Fruit fly (Drosophila melanogaster) whole organism, wandering third instar larva: ENCODE measurements around the gene CG2082.

Experiments used
- CG32264 ChIP-seq: fragments of 200-800 bp; sonication (Bioruptor generic); optimal IDR thresholded peaks from 2 replicates; lab custom pipeline; 2016; ENCODE audit warnings: missing biosample characterization, missing genetic modification characterization
- CG9705 ChIP-seq: fragments of 200-800 bp; sonication (Bioruptor generic); optimal IDR thresholded peaks from 2 replicates; lab custom pipeline; 2018; ENCODE audit warnings: missing biosample characterization, mild to moderate bottlenecking, missing genetic modification characterization
- CrebA ChIP-seq: fragments of 200-800 bp; sonication (Bioruptor generic); optimal IDR thresholded peaks from 2 replicates; lab custom pipeline; 2016; ENCODE audit warnings: missing biosample characterization, mild to moderate bottlenecking, missing genetic modification characterization, borderline replicate concordance
- Dfd ChIP-seq: fragments of >200 bp; optimal IDR thresholded peaks from 2 replicates; lab custom pipeline; 2017; ENCODE audit warnings: missing biosample characterization, missing genetic modification characterization
- Dif ChIP-seq: fragments of 200-275, 200-300 bp; sonication (Bioruptor generic); optimal IDR thresholded peaks from 2 replicates; lab custom pipeline; 2018; ENCODE audit warnings: missing biosample characterization, missing genetic modification characterization; ENCODE audit not compliant: partially characterized antibody
- GATAd ChIP-seq: sonication (Bioruptor generic); optimal IDR thresholded peaks from 2 replicates; lab custom pipeline; 2016; ENCODE audit warnings: missing biosample characterization, missing genetic modification characterization
- HLH106 ChIP-seq: fragments of 200-800 bp; optimal IDR thresholded peaks from 3 replicates; lab custom pipeline; 2019; ENCODE audit warnings: missing biosample characterization, mild to moderate bottlenecking, missing genetic modification characterization, moderate library complexity
- Hnf4 ChIP-seq: fragments of 200-800 bp; sonication (Bioruptor generic); optimal IDR thresholded peaks from 2 replicates; lab custom pipeline; 2016; ENCODE audit warnings: missing biosample characterization, mild to moderate bottlenecking, missing genetic modification characterization
- Hr78 ChIP-seq: fragments of >200 bp; optimal IDR thresholded peaks from 2 replicates; lab custom pipeline; 2017; ENCODE audit warnings: missing biosample characterization, missing genetic modification characterization
- Hr83 ChIP-seq: fragments of 200-300 bp; sonication (Bioruptor generic); optimal IDR thresholded peaks from 2 replicates; lab custom pipeline; 2016; ENCODE audit warnings: missing biosample characterization, mild to moderate bottlenecking, missing genetic modification characterization, moderate library complexity; ENCODE audit not compliant: poor library complexity, severe bottlenecking
- Jra ChIP-seq: sonication (Bioruptor generic); optimal IDR thresholded peaks from 2 replicates; lab custom pipeline; 2016; ENCODE audit warnings: missing biosample characterization, missing genetic modification characterization
- Myc ChIP-seq: fragments of >200 bp; optimal IDR thresholded peaks from 2 replicates; lab custom pipeline; 2017
- N ChIP-seq: fragments of >200 bp; optimal IDR thresholded peaks from 2 replicates; lab custom pipeline; 2018; ENCODE audit warnings: missing biosample characterization, missing external identifiers, missing genetic modification characterization
- OdsH ChIP-seq: fragments of 200-800 bp; sonication (Bioruptor generic); optimal IDR thresholded peaks from 2 replicates; lab custom pipeline; 2016; ENCODE audit warnings: missing biosample characterization, mild to moderate bottlenecking, missing genetic modification characterization
- Rel ChIP-seq, 2 experiments: fragments of 200-800 bp; sonication (Bioruptor generic) in 1 of 2; optimal IDR thresholded peaks; 2 replicates in 1 of 2; 3 replicates in 1 of 2; lab custom pipeline; 2016 to 2019; ENCODE audit warnings: mild to moderate bottlenecking in 2 of 2, missing biosample characterization in 2 of 2, missing genetic modification characterization in 2 of 2, moderate library complexity in 1 of 2
- Sp1 ChIP-seq: fragments of 200-800 bp; sonication (Bioruptor generic); optimal IDR thresholded peaks from 3 replicates; lab custom pipeline; 2019; ENCODE audit warnings: missing biosample characterization, mild to moderate bottlenecking, missing genetic modification characterization, moderate library complexity
- Vsx2 ChIP-seq: fragments of 200-300, 225-300 bp; sonication (Bioruptor generic); optimal IDR thresholded peaks from 2 replicates; lab custom pipeline; 2018; ENCODE audit warnings: missing biosample characterization, missing genetic modification characterization; ENCODE audit not compliant: partially characterized antibody
- br ChIP-seq: fragments of 200-800 bp; sonication (Bioruptor generic); optimal IDR thresholded peaks from 2 replicates; lab custom pipeline; 2016; ENCODE audit warnings: missing biosample characterization, missing genetic modification characterization
- brk ChIP-seq: fragments of 200-800 bp; sonication (Bioruptor generic); optimal IDR thresholded peaks from 2 replicates; lab custom pipeline; 2016; ENCODE audit warnings: missing biosample characterization, mild to moderate bottlenecking, missing genetic modification characterization
- dl ChIP-seq, 2 experiments: fragments of 175-275, 200-275 bp in 1 of 2; fragments of 200-275 bp in 1 of 2; sonication (Bioruptor generic); optimal IDR thresholded peaks; lab custom pipeline; 2018; ENCODE audit warnings: mild to moderate bottlenecking in 2 of 2, missing biosample characterization in 2 of 2, missing genetic modification characterization in 2 of 2, moderate library complexity in 2 of 2; ENCODE audit not compliant: partially characterized antibody in 2 of 2, insufficient read depth in 1 of 2
- dmrt93B ChIP-seq: fragments of 200-800 bp; sonication (Bioruptor generic); optimal IDR thresholded peaks from 2 replicates; lab custom pipeline; 2018; ENCODE audit warnings: missing biosample characterization, mild to moderate bottlenecking, missing genetic modification characterization
- dsf ChIP-seq: sonication (Bioruptor generic); optimal IDR thresholded peaks from 2 replicates; lab custom pipeline; 2016; ENCODE audit warnings: missing biosample characterization, missing genetic modification characterization, borderline replicate concordance
- ey ChIP-seq: fragments of 200-800 bp; sonication (Bioruptor generic); optimal IDR thresholded peaks from 2 replicates; lab custom pipeline; 2016; ENCODE audit warnings: missing biosample characterization, missing genetic modification characterization
- foxo ChIP-seq, 2 experiments: fragments of 200-800 bp; sonication (Bioruptor generic); optimal IDR thresholded peaks; 2 replicates in 1 of 2; 3 replicates in 1 of 2; lab custom pipeline; 2016 to 2017; ENCODE audit warnings: missing biosample characterization in 2 of 2, missing genetic modification characterization in 2 of 2
- fru ChIP-seq: fragments of 200-800 bp; sonication (Bioruptor generic); optimal IDR thresholded peaks from 3 replicates; lab custom pipeline; 2016; ENCODE audit warnings: missing biosample characterization, mild to moderate bottlenecking, missing genetic modification characterization
- h ChIP-seq: fragments of 200-800 bp; sonication (Bioruptor generic); optimal IDR thresholded peaks from 3 replicates; lab custom pipeline; 2016; ENCODE audit warnings: missing biosample characterization, mild to moderate bottlenecking, missing genetic modification characterization
- jim ChIP-seq: fragments of 175-275, 200-325 bp; sonication (Bioruptor generic); optimal IDR thresholded peaks from 2 replicates; lab custom pipeline; 2016; ENCODE audit warnings: missing biosample characterization, mild to moderate bottlenecking, missing genetic modification characterization
- lola ChIP-seq: fragments of >200 bp; optimal IDR thresholded peaks from 2 replicates; lab custom pipeline; 2017; ENCODE audit warnings: missing biosample characterization, missing genetic modification characterization
- pan ChIP-seq: fragments of >200 bp; optimal IDR thresholded peaks from 2 replicates; lab custom pipeline; 2017
- psq ChIP-seq: fragments of 200-800 bp; sonication (Bioruptor generic); optimal IDR thresholded peaks from 3 replicates; lab custom pipeline; 2017; ENCODE audit warnings: missing biosample characterization, mild to moderate bottlenecking, missing genetic modification characterization, moderate library complexity
- rgr ChIP-seq: fragments of 200-800 bp; sonication (Bioruptor generic); optimal IDR thresholded peaks from 3 replicates; lab custom pipeline; 2016; ENCODE audit warnings: missing biosample characterization, mild to moderate bottlenecking, missing genetic modification characterization
- sage ChIP-seq: fragments of 200-800 bp; sonication (Bioruptor generic); optimal IDR thresholded peaks from 2 replicates; lab custom pipeline; 2016; ENCODE audit warnings: missing biosample characterization, mild to moderate bottlenecking, missing genetic modification characterization
- sv ChIP-seq: fragments of 200-800 bp; sonication (Bioruptor generic); optimal IDR thresholded peaks from 3 replicates; lab custom pipeline; 2016; ENCODE audit warnings: missing biosample characterization, missing genetic modification characterization
- tai ChIP-seq: sonication (Bioruptor generic); optimal IDR thresholded peaks from 2 replicates; lab custom pipeline; 2016; ENCODE audit warnings: missing biosample characterization, missing genetic modification characterization
- usp ChIP-seq: fragments of >200 bp; optimal IDR thresholded peaks from 2 replicates; lab custom pipeline; 2017; ENCODE audit warnings: missing biosample characterization, missing genetic modification characterization
- woc ChIP-seq: sonication (Bioruptor generic); optimal IDR thresholded peaks from 2 replicates; lab custom pipeline; 2016; ENCODE audit warnings: missing biosample characterization, mild to moderate bottlenecking, missing genetic modification characterization

The CG2082 gene

DNA sequence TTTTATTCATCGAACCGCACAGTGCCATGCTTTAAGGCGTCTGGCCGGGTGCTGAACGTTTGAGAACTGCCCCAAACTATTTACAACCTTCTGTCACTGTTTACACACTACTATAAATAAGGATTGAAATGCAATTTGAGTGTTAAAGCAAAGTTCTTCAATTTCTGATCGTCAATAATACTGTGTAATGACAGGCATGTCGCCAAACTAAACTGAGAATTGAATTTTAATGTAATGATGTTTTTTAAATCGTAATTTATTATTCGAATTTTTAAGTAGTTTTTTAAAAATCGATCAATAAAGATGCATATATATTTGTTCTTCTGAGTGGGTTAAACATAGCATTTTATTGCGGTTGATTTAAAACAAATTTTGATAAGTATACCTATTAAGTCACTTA is at the start of gene CG2082:
TSS of gene CG2082 (minus strand) at position 101 of the 400 bp plus-strand sequence.
- TF ChIP-seq rgr (no peak), h (no peak), CrebA (GFP tag; lab: Kevin White, UChicago) (no peak), Hnf4 (GFP tag; lab: Kevin White, UChicago) (no peak), psq (GFP tag; lab: Kevin White, UChicago) (no peak), Vsx2 (GFP tag; lab: Kevin White, UChicago) (no peak), Sp1 (GFP tag; lab: Kevin White, UChicago) (no peak), tai (GFP tag; lab: Kevin White, UChicago) (no peak), dsf (GFP tag; lab: Kevin White, UChicago) (no peak), sv (GFP tag; lab: Kevin White, UChicago) (no peak), dl (GFP tag; optimal IDR thresholded peaks at IDR 0.05; lab: Kevin White, UChicago; ENCODE audit: insufficient read depth in 1 of 2, partially characterized antibody in 2 of 2) (no peak), Jra (GFP tag; lab: Kevin White, UChicago) (no peak), brk (GFP tag; lab: Kevin White, UChicago) (no peak)

DNA sequence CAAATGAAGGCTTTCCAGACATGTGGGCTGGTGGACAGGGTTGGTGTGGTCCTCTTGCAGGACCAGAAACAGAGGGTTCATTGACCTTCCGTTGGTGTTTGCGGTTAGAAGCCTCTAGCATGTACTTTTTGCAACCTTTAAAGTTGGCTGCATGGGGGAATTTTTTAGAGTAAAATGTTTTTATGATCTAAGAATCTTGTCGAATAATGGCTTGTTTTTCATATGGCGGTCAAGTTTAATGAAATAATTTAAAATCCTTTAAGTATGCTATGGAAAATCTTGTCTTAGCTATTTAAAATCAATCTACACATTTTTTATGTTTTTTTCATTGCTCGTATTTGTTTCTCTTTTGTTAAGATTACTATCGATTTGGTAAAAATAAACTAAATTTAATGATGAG is 48.9 kb upstream of the CG2082 start, which contains the start of gene glob3:
TSS of gene glob3 (plus strand) at position 301 of the 400 bp plus-strand sequence.
- TF ChIP-seq dl (GFP tag; optimal IDR thresholded peaks at IDR 0.05; lab: Kevin White, UChicago; ENCODE audit: insufficient read depth in 1 of 2, partially characterized antibody in 2 of 2) = no peak
- TF ChIP-seq sv (GFP tag; lab: Kevin White, UChicago) = no peak
- TF ChIP-seq foxo (GFP tag; optimal IDR thresholded peaks at IDR 0.05; lab: Kevin White, UChicago) = no peak
- TF ChIP-seq lola (GFP tag; lab: Kevin White, UChicago) = no peak
- no peak for TF ChIP-seq pan (lab: Kevin White, UChicago)
- no peak for TF ChIP-seq GATAd (GFP tag; lab: Kevin White, UChicago)
- TF ChIP-seq sage (GFP tag; lab: Kevin White, UChicago) = no peak
- no peak for TF ChIP-seq dsf (GFP tag; lab: Kevin White, UChicago)
- no peak for TF ChIP-seq jim
- TF ChIP-seq brk (GFP tag; lab: Kevin White, UChicago) = no peak
- no peak for TF ChIP-seq Dif (GFP tag; lab: Kevin White, UChicago)
- TF ChIP-seq OdsH = no peak

DNA sequence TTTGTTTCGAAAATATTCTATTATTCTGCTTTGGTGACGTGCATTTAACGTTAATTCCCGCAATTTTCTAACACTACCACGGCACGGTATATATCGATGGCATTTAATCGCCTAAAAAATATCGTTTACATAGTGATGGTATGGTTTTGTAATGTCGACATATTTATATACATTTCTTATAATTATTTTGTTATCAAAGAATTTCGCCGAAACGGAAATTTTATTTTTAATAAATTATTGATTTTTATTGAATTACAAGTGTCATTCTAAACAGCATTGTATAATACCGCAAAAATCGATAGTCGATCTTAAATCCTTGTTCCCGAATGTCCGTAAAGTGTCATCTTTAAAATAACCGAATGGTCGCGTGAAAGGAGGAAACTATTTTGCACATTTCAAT is 43.6 kb upstream of the CG2082 start, which contains the start of the genes Sec20 and dgrn:
TSS of gene Sec20 (minus strand) at position 77 of the 400 bp plus-strand sequence.
TSS of gene dgrn (plus strand) at position 160 of the 400 bp plus-strand sequence.
- TF ChIP-seq dmrt93B (GFP tag; lab: Kevin White, UChicago) = peak; percentile 45
- TF ChIP-seq Hr83 (GFP tag; lab: Kevin White, UChicago) = peak; percentile 27
- peak; percentile 68 for TF ChIP-seq sv (GFP tag; lab: Kevin White, UChicago)
- peak; percentile 50 for TF ChIP-seq ey
- no peak for TF ChIP-seq N (GFP tag; lab: Kevin White, UChicago)
- TF ChIP-seq Myc (lab: Kevin White, UChicago) = peak; percentile 33
- TF ChIP-seq woc (GFP tag; lab: Kevin White, UChicago) = peak; percentile 76
- TF ChIP-seq rgr = peak; percentile 82
- TF ChIP-seq Vsx2 (GFP tag; lab: Kevin White, UChicago) = no peak
- no peak for TF ChIP-seq Dfd (GFP tag; lab: Kevin White, UChicago)
- TF ChIP-seq br (GFP tag; lab: Kevin White, UChicago) = peak; percentile 70
- TF ChIP-seq CG32264 (GFP tag; lab: Kevin White, UChicago) = peak; percentile 21
- TF ChIP-seq Sp1 (GFP tag; lab: Kevin White, UChicago) = peak; percentile 70
- TF ChIP-seq Dif (GFP tag; lab: Kevin White, UChicago) = no peak
- TF ChIP-seq fru (GFP tag; lab: Kevin White, UChicago) = peak; percentile 67
- TF ChIP-seq Jra (GFP tag; lab: Kevin White, UChicago) = peak; percentile 86
- TF ChIP-seq CG9705 = peak; percentile 48
- peak; percentile 88 for TF ChIP-seq Hnf4 (GFP tag; lab: Kevin White, UChicago)
- TF ChIP-seq pan (lab: Kevin White, UChicago) = no peak
- TF ChIP-seq h = peak; percentile 83
- TF ChIP-seq CrebA (GFP tag; lab: Kevin White, UChicago) = peak; percentile 46
- peak; percentile 58 for TF ChIP-seq dsf (GFP tag; lab: Kevin White, UChicago)
- TF ChIP-seq Hr78 (GFP tag; lab: Kevin White, UChicago) = no peak
- no peak for TF ChIP-seq usp (GFP tag; lab: Kevin White, UChicago)
- TF ChIP-seq sage (GFP tag; lab: Kevin White, UChicago) = peak; percentile 78
- TF ChIP-seq HLH106 (tag; lab: Kevin White, UChicago) = peak; percentile 78
- peak; percentile 68 for TF ChIP-seq psq (GFP tag; lab: Kevin White, UChicago)
- peak; percentile 92 for TF ChIP-seq brk (GFP tag; lab: Kevin White, UChicago)
- peak; percentile 77 for TF ChIP-seq OdsH
- peak in 1 of 2 experiments; percentile 79 for TF ChIP-seq foxo (GFP tag; optimal IDR thresholded peaks at IDR 0.05; lab: Kevin White, UChicago)
- TF ChIP-seq Rel (GFP tag; optimal IDR thresholded peaks at IDR 0.05; lab: Kevin White, UChicago) = peak; percentile 25
- TF ChIP-seq Rel (tag; optimal IDR thresholded peaks at IDR 0.05; lab: Kevin White, UChicago) = peak; percentile 41
